Worm (Caenorhabditis elegans) whole organism, L3 larva: Measurements from ENCODE around the gene C45G9.5.

Source experiments
- R02D3.7 ChIP-seq: fragments of 150-350 bp; optimal IDR thresholded peaks from 2 replicates; lab custom pipeline; 2014; ENCODE audit warnings: missing biosample characterization, missing genetic modification characterization
- ZK546.5 ChIP-seq: sonication (generic microtip); optimal IDR thresholded peaks from 2 replicates; lab custom pipeline; 2017; ENCODE audit warnings: missing biosample characterization, missing genetic modification characterization
- aly-2 ChIP-seq: fragments of 150-350 bp; optimal IDR thresholded peaks from 2 replicates; lab custom pipeline; 2014; ENCODE audit warnings: missing biosample characterization, missing genetic modification characterization
- ama-1 ChIP-seq: fragments of 150-350 bp; optimal IDR thresholded peaks from 2 replicates; lab custom pipeline; 2018
- ceh-16 ChIP-seq: sonication (generic microtip); optimal IDR thresholded peaks from 2 replicates; lab custom pipeline; 2017; ENCODE audit warnings: missing biosample characterization, missing genetic modification characterization
- ceh-28 ChIP-seq: fragments of 150-350 bp; optimal IDR thresholded peaks from 2 replicates; lab custom pipeline; 2014; ENCODE audit warnings: missing biosample characterization, missing genetic modification reagents, missing genetic modification characterization
- ceh-82 ChIP-seq: fragments of 150-350 bp; optimal IDR thresholded peaks from 2 replicates; lab custom pipeline; 2014; ENCODE audit warnings: missing biosample characterization, missing genetic modification characterization
- ceh-9 ChIP-seq: sonication (generic microtip); optimal IDR thresholded peaks from 2 replicates; lab custom pipeline; 2018; ENCODE audit warnings: missing biosample characterization, missing genetic modification characterization
- daf-12 ChIP-seq: fragments of 150-350 bp; optimal IDR thresholded peaks from 2 replicates; lab custom pipeline; 2014; ENCODE audit warnings: missing biosample characterization, missing genetic modification reagents, missing genetic modification characterization
- egl-27 ChIP-seq: sonication (generic microtip); optimal IDR thresholded peaks from 4 replicates; lab custom pipeline; 2017; ENCODE audit warnings: missing biosample characterization, missing genetic modification reagents, missing genetic modification characterization
- egl-5 ChIP-seq: fragments of 150-350 bp; optimal IDR thresholded peaks from 2 replicates; lab custom pipeline; 2017; ENCODE audit warnings: missing biosample characterization, missing genetic modification reagents, missing genetic modification characterization, inconsistent platforms
- elt-1 ChIP-seq: fragments of 150-350 bp; optimal IDR thresholded peaks from 2 replicates; lab custom pipeline; 2014; ENCODE audit warnings: missing biosample characterization, missing genetic modification characterization
- elt-2 ChIP-seq: sonication (generic microtip); optimal IDR thresholded peaks from 2 replicates; lab custom pipeline; 2016; ENCODE audit warnings: missing genetic modification reagents, mild to moderate bottlenecking, missing genetic modification characterization, missing compliant biosample characterization
- elt-3 ChIP-seq, 3 experiments: fragments of 150-350 bp in 1 of 3; sonication (generic microtip) in 2 of 3; optimal IDR thresholded peaks; 2 replicates in 2 of 3; 4 replicates in 1 of 3; lab custom pipeline; 2014 to 2017; ENCODE audit warnings: missing biosample characterization in 3 of 3, missing genetic modification characterization in 3 of 3
- eor-1 ChIP-seq, 2 experiments: fragments of 150-350 bp; optimal IDR thresholded peaks; 2 replicates each; lab custom pipeline; 2014 to 2018; ENCODE audit warnings: missing biosample characterization in 2 of 2, missing genetic modification characterization in 2 of 2
- fkh-10 ChIP-seq: sonication (generic microtip); optimal IDR thresholded peaks from 2 replicates; lab custom pipeline; 2017; ENCODE audit warnings: missing biosample characterization, missing genetic modification reagents, missing genetic modification characterization
- fkh-2 ChIP-seq: fragments of 150-350 bp; optimal IDR thresholded peaks from 2 replicates; lab custom pipeline; 2014; ENCODE audit warnings: missing biosample characterization, missing genetic modification reagents, missing genetic modification characterization
- fos-1 ChIP-seq: fragments of 150-350 bp; optimal IDR thresholded peaks from 2 replicates; lab custom pipeline; 2014; ENCODE audit warnings: missing biosample characterization, missing genetic modification characterization
- hmg-11 ChIP-seq: sonication (generic microtip); optimal IDR thresholded peaks from 2 replicates; lab custom pipeline; 2016; ENCODE audit warnings: missing genetic modification characterization, missing compliant biosample characterization
- jun-1 ChIP-seq: fragments of 150-350 bp; optimal IDR thresholded peaks from 2 replicates; lab custom pipeline; 2014; ENCODE audit warnings: missing biosample characterization, missing genetic modification reagents, missing genetic modification characterization
- lin-15B ChIP-seq: fragments of 150-350 bp; optimal IDR thresholded peaks from 2 replicates; lab custom pipeline; 2014; ENCODE audit warnings: missing biosample characterization, missing genetic modification characterization
- lin-39 ChIP-seq: fragments of 150-350 bp; optimal IDR thresholded peaks from 2 replicates; lab custom pipeline; 2018; ENCODE audit warnings: missing biosample characterization, missing genetic modification reagents, missing genetic modification characterization
- lsy-12 ChIP-seq: sonication (generic microtip); optimal IDR thresholded peaks from 2 replicates; lab custom pipeline; 2016; ENCODE audit warnings: mild to moderate bottlenecking, missing genetic modification characterization, missing compliant biosample characterization
- mdl-1 ChIP-seq: fragments of 150-350 bp; optimal IDR thresholded peaks from 2 replicates; lab custom pipeline; 2014; ENCODE audit warnings: missing biosample characterization, missing genetic modification characterization
- mml-1 ChIP-seq: fragments of 150-350 bp; sonication (generic microtip); optimal IDR thresholded peaks from 3 replicates; lab custom pipeline; 2014; ENCODE audit warnings: missing biosample characterization, missing genetic modification characterization
- nfya-1 ChIP-seq: sonication (generic microtip); optimal IDR thresholded peaks from 2 replicates; lab custom pipeline; 2017; ENCODE audit warnings: missing genetic modification characterization, mild to moderate bottlenecking, missing compliant biosample characterization, antibody characterized with exemption, moderate library complexity; ENCODE audit not compliant: insufficient read depth
- nhr-11 ChIP-seq: fragments of 150-350 bp; optimal IDR thresholded peaks from 2 replicates; lab custom pipeline; 2014; ENCODE audit warnings: missing biosample characterization, missing genetic modification characterization
- nhr-12 ChIP-seq: fragments of 150-350 bp; optimal IDR thresholded peaks from 2 replicates; lab custom pipeline; 2014; ENCODE audit warnings: missing biosample characterization, missing genetic modification characterization
- nhr-23 ChIP-seq: fragments of 150-350 bp; optimal IDR thresholded peaks from 2 replicates; lab custom pipeline; 2014; ENCODE audit warnings: missing biosample characterization, missing genetic modification reagents, missing genetic modification characterization
- nhr-237 ChIP-seq: fragments of 150-350 bp; optimal IDR thresholded peaks from 2 replicates; lab custom pipeline; 2014; ENCODE audit warnings: missing biosample characterization, missing genetic modification characterization
- nhr-25 ChIP-seq: sonication (generic microtip); optimal IDR thresholded peaks from 2 replicates; lab custom pipeline; 2017; ENCODE audit warnings: missing biosample characterization, missing genetic modification characterization
- nhr-28 ChIP-seq: fragments of 150-350 bp; optimal IDR thresholded peaks from 2 replicates; lab custom pipeline; 2014; ENCODE audit warnings: missing biosample characterization, missing genetic modification characterization
- nhr-43 ChIP-seq: sonication (generic microtip); optimal IDR thresholded peaks from 2 replicates; lab custom pipeline; 2016; ENCODE audit warnings: mild to moderate bottlenecking, missing genetic modification characterization, missing compliant biosample characterization; ENCODE audit not compliant: poor library complexity, severe bottlenecking
- nhr-67 ChIP-seq: fragments of 150-350 bp; optimal IDR thresholded peaks from 2 replicates; lab custom pipeline; 2014; ENCODE audit warnings: missing biosample characterization, missing genetic modification characterization
- nhr-76 ChIP-seq: fragments of 150-350 bp; sonication (generic microtip); optimal IDR thresholded peaks from 5 replicates; lab custom pipeline; 2014; ENCODE audit warnings: missing biosample characterization, missing genetic modification characterization
- nhr-77 ChIP-seq: fragments of 150-350 bp; optimal IDR thresholded peaks from 2 replicates; lab custom pipeline; 2014; ENCODE audit warnings: missing biosample characterization, missing genetic modification characterization
- pha-4 ChIP-seq: fragments of 150-350 bp; optimal IDR thresholded peaks from 2 replicates; lab custom pipeline; 2014; ENCODE audit warnings: missing biosample characterization, missing genetic modification reagents, missing genetic modification characterization
- pqm-1 ChIP-seq: fragments of 150-350 bp; optimal IDR thresholded peaks from 2 replicates; lab custom pipeline; 2017; ENCODE audit warnings: missing biosample characterization, missing genetic modification characterization, inconsistent platforms
- sea-2 ChIP-seq: fragments of 150-350 bp; sonication (generic microtip); optimal IDR thresholded peaks from 4 replicates; lab custom pipeline; 2014; ENCODE audit warnings: missing biosample characterization, missing genetic modification reagents, missing genetic modification characterization
- skn-1 ChIP-seq: fragments of 150-350 bp; optimal IDR thresholded peaks from 2 replicates; lab custom pipeline; 2014; ENCODE audit warnings: missing biosample characterization, missing genetic modification characterization
- snpc-4 ChIP-seq: fragments of 150-350 bp; optimal IDR thresholded peaks from 2 replicates; lab custom pipeline; 2014; ENCODE audit warnings: missing biosample characterization, missing genetic modification characterization
- tbx-2 ChIP-seq: sonication (generic microtip); optimal IDR thresholded peaks from 2 replicates; lab custom pipeline; 2016; ENCODE audit warnings: mild to moderate bottlenecking, missing genetic modification characterization, missing compliant biosample characterization
- unc-39 ChIP-seq: sonication (generic microtip); optimal IDR thresholded peaks from 4 replicates; lab custom pipeline; 2017; ENCODE audit warnings: missing biosample characterization, missing genetic modification characterization
- unc-62 ChIP-seq: fragments of 150-350 bp; sonication (generic microtip); optimal IDR thresholded peaks from 4 replicates; lab custom pipeline; 2014; ENCODE audit warnings: missing biosample characterization, missing genetic modification reagents, missing genetic modification characterization
- zag-1 ChIP-seq: fragments of 150-350 bp; optimal IDR thresholded peaks from 2 replicates; lab custom pipeline; 2014; ENCODE audit warnings: missing biosample characterization, missing genetic modification characterization
- ztf-11 ChIP-seq: fragments of 150-350 bp; optimal IDR thresholded peaks from 2 replicates; lab custom pipeline; 2014; ENCODE audit warnings: missing biosample characterization, missing genetic modification characterization
- ztf-4 ChIP-seq: fragments of 150-350 bp; optimal IDR thresholded peaks from 2 replicates; lab custom pipeline; 2014; ENCODE audit warnings: missing biosample characterization, missing genetic modification characterization

Gene C45G9.5

ce11 chrIII:5013915-5014346 lies 34.0 kb upstream of the C45G9.5 start (continued):
- TF ChIP-seq ceh-28 (tag; lab: Kevin White, UChicago): peak; percentile 75
- peak; percentile 89 for TF ChIP-seq nhr-11 (tag; lab: Kevin White, UChicago)

- no peak for TF ChIP-seq unc-62 (GFP tag; lab: Kevin White, UChicago)
- TF ChIP-seq elt-1: no peak
- TF ChIP-seq nhr-237 (tag; lab: Kevin White, UChicago): no peak
- no peak for TF ChIP-seq egl-27 (tag; lab: Kevin White, UChicago)
- no peak for TF ChIP-seq zag-1 (tag; lab: Kevin White, UChicago)
- no peak for TF ChIP-seq mml-1 (tag; lab: Kevin White, UChicago)
- TF ChIP-seq ztf-11 (tag; lab: Kevin White, UChicago): no peak
- no peak for TF ChIP-seq nhr-23 (tag; lab: Kevin White, UChicago)
- TF ChIP-seq mdl-1 (tag; lab: Kevin White, UChicago): no peak
Measured at ce11 chrIII:5017550-5017949, 30.4 kb upstream of the C45G9.5 start, which contains the start of gene larp-1. Gene larp-1 (minus strand): TSS chrIII:5017650.

ce11 chrIII:5018116-5018689 lies 29.7 kb upstream of the C45G9.5 start, which contains the start of gene wip-1:
Gene wip-1 (plus strand): TSS chrIII:5018639.
- TF ChIP-seq fkh-10 (GFP tag; lab: Kevin White, UChicago) (peak; percentile 91), daf-12 (tag; lab: Kevin White, UChicago) (peak; percentile 2), unc-62 (GFP tag; lab: Kevin White, UChicago) (peak; percentile 60), sea-2 (GFP tag; lab: Kevin White, UChicago) (no peak), pqm-1 (tag; lab: Kevin White, UChicago) (peak; percentile 90), egl-5 (peak; percentile 92), elt-2 (tag; lab: Kevin White, UChicago) (peak; percentile 93), ceh-28 (tag; lab: Kevin White, UChicago) (peak; percentile 93), nhr-237 (tag; lab: Kevin White, UChicago) (no peak), elt-3 (tag; optimal IDR thresholded peaks at IDR 0.05; lab: Kevin White, UChicago) (peak; percentile 5 to 73 (median 6)), skn-1 (tag; lab: Kevin White, UChicago) (peak; percentile 96), nhr-23 (tag; lab: Kevin White, UChicago) (peak; percentile 99), ztf-11 (tag; lab: Kevin White, UChicago) (no peak), egl-27 (tag; lab: Kevin White, UChicago) (peak; percentile 95), snpc-4 (tag; lab: Kevin White, UChicago) (peak; percentile 95), mml-1 (tag; lab: Kevin White, UChicago) (no peak), nhr-76 (tag; lab: Kevin White, UChicago) (peak; percentile 40), unc-39 (no peak), ceh-9 (tag; lab: Kevin White, UChicago) (no peak), lin-15B (tag; lab: Kevin White, UChicago) (peak; percentile 95), aly-2 (tag; lab: Kevin White, UChicago) (peak; percentile 62), zag-1 (tag; lab: Kevin White, UChicago) (peak; percentile 29), ceh-82 (tag; lab: Kevin White, UChicago) (peak; percentile 87), lsy-12 (tag; lab: Kevin White, UChicago) (peak; percentile 98), nhr-67 (no peak), fkh-2 (tag; lab: Kevin White, UChicago) (no peak), nhr-77 (tag; lab: Kevin White, UChicago) (peak; percentile 88), hmg-11 (tag; lab: Kevin White, UChicago) (peak; percentile 98), elt-1 (peak; percentile 73), nhr-12 (tag; lab: Kevin White, UChicago) (no peak), nhr-25 (tag; lab: Kevin White, UChicago) (peak; percentile 100), ZK546.5 (tag; lab: Kevin White, UChicago) (peak; percentile 60), fos-1 (tag; lab: Kevin White, UChicago) (peak; percentile 82), R02D3.7 (tag; lab: Kevin White, UChicago) (peak; percentile 86), tbx-2 (tag; lab: Kevin White, UChicago) (peak; percentile 95), nhr-28 (tag; lab: Kevin White, UChicago) (peak; percentile 49), ama-1 (peak; percentile 77), jun-1 (tag; lab: Kevin White, UChicago) (peak; percentile 97), nhr-11 (tag; lab: Kevin White, UChicago) (peak; percentile 91), nhr-43 (peak; percentile 97), pha-4 (tag; lab: Kevin White, UChicago) (peak; percentile 100), lin-39 (tag; lab: Kevin White, UChicago) (peak; percentile 97), eor-1 (tag; optimal IDR thresholded peaks at IDR 0.05; lab: Kevin White, UChicago) (no peak), ceh-16 (tag; lab: Kevin White, UChicago) (peak; percentile 68), nfya-1 (tag; lab: Kevin White, UChicago) (peak; percentile 97), ztf-4 (tag; lab: Kevin White, UChicago) (peak; percentile 83), mdl-1 (tag; lab: Kevin White, UChicago) (peak; percentile 61)
- TF ChIP-seq, all 47 proteins: peak for 37
